Worm (Caenorhabditis elegans) whole organism, L2 larva: ENCODE measurements around the gene pbs-3.

Experiments
- C34F6.9 ChIP-seq: fragments of 150-350 bp; optimal IDR thresholded peaks from 2 replicates; lab custom pipeline; 2014; ENCODE audit warnings: missing biosample characterization, missing genetic modification characterization
- F13H6.1 ChIP-seq: sonication (generic microtip); optimal IDR thresholded peaks from 2 replicates; lab custom pipeline; 2016; ENCODE audit warnings: missing genetic modification characterization, missing compliant biosample characterization
- R02D3.7 ChIP-seq: fragments of 150-350 bp; optimal IDR thresholded peaks from 2 replicates; lab custom pipeline; 2014; ENCODE audit warnings: missing biosample characterization, missing genetic modification characterization
- Y55F3AM.14 ChIP-seq: fragments of 200-800 bp; sonication (Bioruptor generic); optimal IDR thresholded peaks from 2 replicates; lab custom pipeline; 2018; ENCODE audit warnings: mild to moderate bottlenecking, missing genetic modification characterization, missing compliant biosample characterization
- ZK546.5 ChIP-seq: sonication (generic microtip); optimal IDR thresholded peaks from 2 replicates; lab custom pipeline; 2017; ENCODE audit warnings: missing biosample characterization, missing genetic modification characterization
- aly-2 ChIP-seq: fragments of 150-350 bp; optimal IDR thresholded peaks from 2 replicates; lab custom pipeline; 2014; ENCODE audit warnings: missing biosample characterization, missing genetic modification characterization
- ama-1 ChIP-seq: fragments of 150-350 bp; optimal IDR thresholded peaks from 2 replicates; lab custom pipeline; 2018; ENCODE audit warnings: inconsistent platforms
- ceh-16 ChIP-seq: fragments of 150-350 bp; optimal IDR thresholded peaks from 2 replicates; lab custom pipeline; 2014; ENCODE audit warnings: missing biosample characterization, missing genetic modification characterization
- crh-2 ChIP-seq: sonication (generic microtip); optimal IDR thresholded peaks from 2 replicates; lab custom pipeline; 2017; ENCODE audit warnings: missing biosample characterization, missing genetic modification characterization
- elt-1 ChIP-seq: fragments of 150-350 bp; optimal IDR thresholded peaks from 2 replicates; lab custom pipeline; 2014; ENCODE audit warnings: missing biosample characterization, missing genetic modification characterization
- elt-3 ChIP-seq: sonication (generic microtip); optimal IDR thresholded peaks from 2 replicates; lab custom pipeline; 2017; ENCODE audit warnings: missing biosample characterization, missing genetic modification characterization
- fos-1 ChIP-seq: fragments of 150-350 bp; optimal IDR thresholded peaks from 2 replicates; lab custom pipeline; 2014; ENCODE audit warnings: missing biosample characterization, missing genetic modification characterization
- gmeb-1 ChIP-seq: fragments of 150-350 bp; optimal IDR thresholded peaks from 2 replicates; lab custom pipeline; 2014; ENCODE audit warnings: missing biosample characterization, missing genetic modification characterization
- lin-11 ChIP-seq: fragments of 150-350 bp; sonication (generic microtip); optimal IDR thresholded peaks from 2 replicates; lab custom pipeline; 2014; ENCODE audit warnings: missing biosample characterization, missing genetic modification characterization, inconsistent platforms, mixed read lengths
- lin-13 ChIP-seq: fragments of 150-350 bp; optimal IDR thresholded peaks from 2 replicates; lab custom pipeline; 2014; ENCODE audit warnings: missing biosample characterization, missing genetic modification reagents, missing genetic modification characterization
- lin-39 ChIP-seq: fragments of 150-350 bp; optimal IDR thresholded peaks from 2 replicates; lab custom pipeline; 2014; ENCODE audit warnings: missing biosample characterization, missing genetic modification reagents, missing genetic modification characterization
- lsy-2 ChIP-seq, 2 experiments: fragments of 150-350 bp in 1 of 2; sonication (generic microtip) in 1 of 2; optimal IDR thresholded peaks; 2 replicates each; lab custom pipeline; 2014 to 2017; ENCODE audit warnings: missing biosample characterization in 2 of 2, missing genetic modification characterization in 2 of 2
- nhr-11 ChIP-seq: fragments of 150-350 bp; optimal IDR thresholded peaks from 2 replicates; lab custom pipeline; 2014; ENCODE audit warnings: missing biosample characterization, missing genetic modification characterization
- nhr-12 ChIP-seq: fragments of 150-350 bp; optimal IDR thresholded peaks from 2 replicates; lab custom pipeline; 2014; ENCODE audit warnings: missing biosample characterization, missing genetic modification characterization
- nhr-129 ChIP-seq: fragments of 150-350 bp; optimal IDR thresholded peaks from 2 replicates; lab custom pipeline; 2014; ENCODE audit warnings: missing biosample characterization, missing genetic modification characterization
- nhr-21 ChIP-seq: fragments of 150-350 bp; optimal IDR thresholded peaks from 2 replicates; lab custom pipeline; 2014; ENCODE audit warnings: missing biosample characterization, missing genetic modification characterization
- nhr-23 ChIP-seq: fragments of 150-350 bp; optimal IDR thresholded peaks from 2 replicates; lab custom pipeline; 2014; ENCODE audit warnings: missing biosample characterization, missing genetic modification reagents, missing genetic modification characterization
- nhr-25 ChIP-seq: fragments of 150-350 bp; sonication (generic microtip); optimal IDR thresholded peaks from 3 replicates; lab custom pipeline; 2014; ENCODE audit warnings: missing biosample characterization, missing genetic modification characterization
- nhr-77 ChIP-seq: fragments of 150-350 bp; optimal IDR thresholded peaks from 2 replicates; lab custom pipeline; 2014; ENCODE audit warnings: missing biosample characterization, missing genetic modification characterization
- peb-1 ChIP-seq: fragments of 150-350 bp; optimal IDR thresholded peaks from 2 replicates; lab custom pipeline; 2014; ENCODE audit warnings: missing biosample characterization, missing genetic modification characterization
- sem-4 ChIP-seq: fragments of 150-350 bp; optimal IDR thresholded peaks from 2 replicates; lab custom pipeline; 2014; ENCODE audit warnings: missing biosample characterization, missing genetic modification reagents, missing genetic modification characterization
- sma-3 ChIP-seq: sonication (generic microtip); optimal IDR thresholded peaks from 2 replicates; lab custom pipeline; 2016; ENCODE audit warnings: missing genetic modification reagents, missing genetic modification characterization, missing compliant biosample characterization
- sma-9 ChIP-seq, 2 experiments: fragments of 150-350 bp in 1 of 2; sonication (generic microtip) in 1 of 2; optimal IDR thresholded peaks; 2 replicates each; lab custom pipeline; 2014 to 2016; ENCODE audit warnings: missing genetic modification characterization in 2 of 2, mild to moderate bottlenecking in 1 of 2, missing biosample characterization in 1 of 2, missing compliant biosample characterization in 1 of 2, missing genetic modification reagents in 1 of 2, moderate library complexity in 1 of 2
- unc-39 ChIP-seq: fragments of 150-350 bp; optimal IDR thresholded peaks from 2 replicates; lab custom pipeline; 2014; ENCODE audit warnings: missing biosample characterization, missing genetic modification characterization
- unc-55 ChIP-seq: fragments of 150-350 bp; sonication (generic microtip); optimal IDR thresholded peaks from 3 replicates; lab custom pipeline; 2014; ENCODE audit warnings: missing biosample characterization, missing genetic modification reagents, missing genetic modification characterization
- unc-62 ChIP-seq: fragments of 150-350 bp; optimal IDR thresholded peaks from 2 replicates; lab custom pipeline; 2014; ENCODE audit warnings: missing biosample characterization, missing genetic modification reagents, missing genetic modification characterization
- zag-1 ChIP-seq: fragments of 150-350 bp; optimal IDR thresholded peaks from 2 replicates; lab custom pipeline; 2014; ENCODE audit warnings: missing biosample characterization, missing genetic modification characterization
- ztf-11 ChIP-seq: sonication (generic microtip); optimal IDR thresholded peaks from 2 replicates; lab custom pipeline; 2017; ENCODE audit warnings: missing biosample characterization, missing genetic modification characterization
- ztf-4 ChIP-seq: fragments of 150-350 bp; optimal IDR thresholded peaks from 2 replicates; lab custom pipeline; 2014; ENCODE audit warnings: missing biosample characterization, missing genetic modification characterization

The pbs-3 gene

ce11 chrII:4942397-4942796 lies 12.8 kb downstream of the pbs-3 start (continued):
- TF ChIP-seq ztf-11 (tag; lab: Kevin White, UChicago): no peak
- TF ChIP-seq, all 48 proteins: peak for 12

ce11 chrII:4941541-4942206 lies 13.6 kb downstream of the pbs-3 start, which contains the start of gene ZK546.19:
ZK546.19 (plus strand) TSS chrII:4941726.
- TF ChIP-seq sma-9 (GFP tag; optimal IDR thresholded peaks at IDR 0.05; lab: Kevin White, UChicago) (peak; percentile 32), sma-9 (tag; optimal IDR thresholded peaks at IDR 0.05; lab: Kevin White, UChicago) (no peak), gmeb-1 (tag; lab: Kevin White, UChicago) (no peak), ceh-16 (tag; lab: Kevin White, UChicago) (peak; percentile 36), ztf-11 (tag; lab: Kevin White, UChicago) (no peak), C34F6.9 (tag; lab: Kevin White, UChicago) (peak; percentile 59), nhr-23 (peak; percentile 3), sem-4 (tag; lab: Kevin White, UChicago) (peak; percentile 18), crh-2 (tag; lab: Kevin White, UChicago) (peak; percentile 2), nhr-129 (tag; lab: Kevin White, UChicago) (peak; percentile 64), unc-55 (GFP tag; lab: Kevin White, UChicago) (peak; percentile 7), F13H6.1 (no peak), nhr-25 (tag; lab: Kevin White, UChicago) (no peak), fos-1 (tag; lab: Kevin White, UChicago) (peak; percentile 7), peb-1 (tag; lab: Kevin White, UChicago) (no peak), lin-39 (tag; lab: Kevin White, UChicago) (no peak), lsy-2 (tag; optimal IDR thresholded peaks at IDR 0.05; lab: Kevin White, UChicago) (peak in 1 of 2 experiments; percentile 43), elt-1 (tag; lab: Kevin White, UChicago) (peak; percentile 94)

ce11 chrII:4941050-4941449 lies 14.2 kb downstream of the pbs-3 start, which contains the start of gene cblc-1:
cblc-1 (minus strand) TSS chrII:4941150.
- TF ChIP-seq nhr-12 (tag; lab: Kevin White, UChicago) (no peak), lin-11 (tag; lab: Kevin White, UChicago) (no peak), unc-39 (tag; lab: Kevin White, UChicago) (no peak), nhr-129 (tag; lab: Kevin White, UChicago) (no peak), nhr-23 (no peak), lin-39 (tag; lab: Kevin White, UChicago) (no peak), unc-55 (GFP tag; lab: Kevin White, UChicago) (no peak), sem-4 (tag; lab: Kevin White, UChicago) (no peak), ztf-4 (tag; lab: Kevin White, UChicago) (no peak), nhr-77 (no peak), sma-3 (GFP tag; lab: Kevin White, UChicago) (no peak), C34F6.9 (tag; lab: Kevin White, UChicago) (no peak), aly-2 (tag; lab: Kevin White, UChicago) (no peak), unc-62 (no peak), Y55F3AM.14 (GFP tag; lab: Kevin White, UChicago) (no peak), elt-1 (tag; lab: Kevin White, UChicago) (no peak), lin-13 (GFP tag; lab: Kevin White, UChicago) (no peak)
- TF ChIP-seq, all 48 proteins: peak for 0

- TF ChIP-seq fos-1 (tag; lab: Kevin White, UChicago): no peak
- TF ChIP-seq lin-11 (tag; lab: Kevin White, UChicago): no peak
- TF ChIP-seq ZK546.5 (tag; lab: Kevin White, UChicago): no peak
- TF ChIP-seq Y55F3AM.14 (GFP tag; lab: Kevin White, UChicago): no peak
- no peak for TF ChIP-seq nhr-25 (tag; lab: Kevin White, UChicago)
- TF ChIP-seq F13H6.1: no peak
- TF ChIP-seq unc-39 (tag; lab: Kevin White, UChicago): no peak
- no peak for TF ChIP-seq gmeb-1 (tag; lab: Kevin White, UChicago)
- TF ChIP-seq zag-1 (tag; lab: Kevin White, UChicago): no peak
- TF ChIP-seq elt-3 (tag; lab: Kevin White, UChicago): no peak
- no peak for TF ChIP-seq R02D3.7 (tag; lab: Kevin White, UChicago)
- TF ChIP-seq nhr-21 (tag; lab: Kevin White, UChicago): no peak
- TF ChIP-seq crh-2 (tag; lab: Kevin White, UChicago): no peak
- no peak for TF ChIP-seq nhr-11 (tag; lab: Kevin White, UChicago)
- no peak for TF ChIP-seq nhr-77
- TF ChIP-seq ama-1 (lab: Kevin White, UChicago): no peak
- no peak for TF ChIP-seq lsy-2 (tag; optimal IDR thresholded peaks at IDR 0.05; lab: Kevin White, UChicago)
- TF ChIP-seq ceh-16 (tag; lab: Kevin White, UChicago): no peak
- TF ChIP-seq, all 48 proteins: peak for 0
Observed at ce11 chrII:4937743-4938142, 17.5 kb downstream of the pbs-3 start, which contains the start of gene ZK546.4. ZK546.4 (plus strand) TSS chrII:4938043.
